Fruit fly (Drosophila melanogaster) ovary, adult (tissue): ENCODE data around the gene Cat.

Experiments used
- CG17801 ChIP-seq: fragments of 200-800 bp; optimal IDR thresholded peaks from 2 replicates; lab custom pipeline; 2019; ENCODE audit warnings: missing biosample characterization, mild to moderate bottlenecking, missing genetic modification characterization, moderate library complexity; ENCODE audit not compliant: partially characterized antibody

The Cat gene

DNA sequence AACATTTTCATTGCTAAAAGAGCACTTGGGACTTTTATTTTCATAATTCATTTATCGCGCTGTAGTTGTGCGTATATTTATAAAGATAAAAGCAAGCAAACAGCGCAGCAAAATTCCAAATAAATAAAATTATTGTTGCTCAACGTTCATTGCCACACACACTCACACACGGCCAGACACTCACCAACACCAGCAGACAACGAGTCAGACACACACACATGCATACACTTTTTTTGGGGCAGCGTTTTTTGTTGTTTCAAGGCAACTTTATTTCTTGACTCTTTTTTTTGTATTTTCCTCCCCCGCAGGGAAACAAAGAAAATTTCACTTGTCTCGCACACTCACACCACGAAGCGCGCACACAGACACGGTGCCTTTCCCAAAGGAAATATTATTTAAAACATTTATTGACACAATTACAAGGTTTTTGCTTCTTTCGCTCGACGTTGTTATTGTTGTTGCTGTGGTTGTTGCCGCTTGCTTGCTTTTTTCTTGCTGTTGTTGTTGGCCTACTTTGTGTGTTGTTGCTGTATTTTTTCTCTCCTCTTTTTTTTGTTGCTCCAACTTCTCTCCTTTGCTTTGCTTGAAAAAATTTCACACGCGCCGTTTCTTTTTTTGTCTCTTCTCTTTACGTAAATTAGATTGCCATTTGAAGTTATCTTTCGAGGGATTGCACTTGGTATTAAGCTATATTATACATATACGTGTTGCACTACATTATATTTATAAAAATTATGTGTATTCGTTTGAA is 2.3 kb upstream of the Cat start:
- no peak for TF ChIP-seq CG17801 (GFP tag; lab: Kevin White, UChicago)

- peak; percentile 14 for TF ChIP-seq CG17801 (GFP tag; lab: Kevin White, UChicago)
These were observed 1.6 kb upstream of the Cat start, which contains the start of the genes CG14073 and HipHop for dm6 chr3L:18820638-18821382. CG14073 (minus strand) TSS chr3L:18820675. HipHop (plus strand) TSS chr3L:18821171.

dm6 chr3L:18822049-18822448 is 355 bp upstream of the Cat start:
- TF ChIP-seq CG17801 (GFP tag; lab: Kevin White, UChicago): no peak

DNA sequence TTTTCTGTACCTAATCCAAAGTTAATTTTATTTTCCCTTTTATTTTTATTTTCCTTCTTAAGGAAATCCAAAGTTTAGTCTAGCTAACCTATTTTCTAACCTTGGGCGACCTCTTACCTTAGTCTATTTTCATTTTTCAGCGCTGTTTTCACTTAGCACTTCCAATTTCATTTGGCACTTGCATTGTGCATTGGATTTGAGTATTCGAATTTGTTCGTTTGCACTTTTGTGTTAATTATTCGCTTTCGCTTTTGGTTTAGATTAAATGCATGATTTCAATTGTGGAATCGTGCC is 764 bp downstream of the Cat start:
- TF ChIP-seq CG17801 (GFP tag; lab: Kevin White, UChicago): no peak

dm6 chr3L:18823870-18824561 is 1.6 kb downstream of the Cat start:
- TF ChIP-seq CG17801 (GFP tag; lab: Kevin White, UChicago): no peak

dm6 chr3L:18824851-18825250 is 2.4 kb downstream of the Cat start:
- TF ChIP-seq CG17801 (GFP tag; lab: Kevin White, UChicago): no peak

dm6 chr3L:18825993-18826392 is 3.6 kb downstream of the Cat start:
- no peak for TF ChIP-seq CG17801 (GFP tag; lab: Kevin White, UChicago)

DNA sequence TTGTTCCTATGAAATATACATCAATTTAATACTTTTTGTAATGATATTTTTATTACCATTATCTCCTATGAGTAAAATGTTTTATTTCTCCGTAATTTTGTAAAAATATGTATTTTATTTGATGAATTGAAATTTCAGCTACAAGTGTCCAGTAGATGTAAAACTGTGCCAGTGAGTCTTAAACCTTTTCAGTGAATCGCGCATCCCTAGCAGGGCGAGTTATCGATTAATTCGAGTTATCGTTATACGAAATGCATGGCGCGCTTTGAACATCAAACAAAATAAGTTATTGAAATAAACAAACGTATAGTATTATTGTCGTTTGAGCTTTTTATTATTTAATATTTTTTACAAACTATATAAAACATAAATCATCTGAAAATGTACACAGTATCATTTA is 5.9 kb downstream of the Cat start:
- no peak for TF ChIP-seq CG17801 (GFP tag; lab: Kevin White, UChicago)

- TF ChIP-seq CG17801 (GFP tag; lab: Kevin White, UChicago): no peak
These were observed 9.8 kb downstream of the Cat start for dm6 chr3L:18832195-18832594.

DNA sequence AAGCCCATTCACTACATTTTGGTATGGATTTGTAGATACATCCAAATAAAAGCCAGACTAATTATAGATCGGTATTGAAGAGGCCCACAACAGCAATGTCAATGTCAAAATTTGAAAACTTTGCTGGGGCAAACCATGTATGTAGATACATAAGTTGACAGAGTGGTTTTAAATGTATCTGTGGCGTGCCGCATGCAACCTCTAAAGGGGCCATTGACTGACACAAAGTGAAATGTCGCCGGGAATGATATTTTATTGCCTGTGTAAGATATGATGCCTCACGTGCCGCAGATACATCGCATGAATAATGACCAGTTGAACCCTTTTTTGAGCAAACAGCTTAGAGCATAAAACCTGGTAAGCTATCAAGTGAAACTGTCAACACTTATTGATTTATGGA is 10.3 kb downstream of the Cat start:
- no peak for TF ChIP-seq CG17801 (GFP tag; lab: Kevin White, UChicago)

DNA sequence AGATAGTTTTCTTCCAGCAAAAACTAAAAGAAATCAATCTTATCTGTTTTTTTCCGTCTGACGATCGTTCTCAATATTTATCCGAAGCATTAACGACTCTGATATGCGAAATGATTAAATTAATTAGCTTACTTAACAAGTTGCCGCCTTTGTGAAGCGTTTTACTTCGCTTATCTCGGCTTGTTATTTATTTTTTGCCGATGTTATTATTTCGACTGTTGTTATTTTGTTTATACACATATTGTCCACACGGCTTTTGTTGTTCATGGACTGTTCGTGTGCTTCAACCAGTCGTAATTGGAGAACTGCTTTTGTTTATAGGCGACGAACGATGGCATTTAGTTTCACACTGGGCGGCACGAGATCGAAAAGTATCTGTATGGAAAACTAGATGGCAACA is 10.8 kb downstream of the Cat start:
- peak; percentile 9 for TF ChIP-seq CG17801 (GFP tag; lab: Kevin White, UChicago)

DNA sequence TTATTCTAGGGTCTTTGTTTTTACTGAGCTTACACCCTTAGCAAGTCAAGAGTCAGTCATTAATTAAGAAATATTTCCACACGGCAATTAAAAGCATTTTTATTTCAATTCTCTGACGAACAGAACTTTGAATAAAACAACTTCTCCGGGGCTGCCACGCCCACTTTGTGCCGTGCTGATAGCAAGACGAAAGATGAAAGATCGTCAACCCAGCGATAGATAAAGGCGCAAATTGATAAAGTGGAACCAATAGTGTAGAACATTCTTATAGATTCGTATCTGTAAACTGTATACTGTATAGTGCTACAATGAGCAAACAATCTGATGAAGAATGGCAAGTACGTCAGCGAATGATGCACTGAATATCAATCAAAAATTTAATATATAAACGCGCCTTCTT is 12.5 kb downstream of the Cat start:
- TF ChIP-seq CG17801 (GFP tag; lab: Kevin White, UChicago): no peak

DNA sequence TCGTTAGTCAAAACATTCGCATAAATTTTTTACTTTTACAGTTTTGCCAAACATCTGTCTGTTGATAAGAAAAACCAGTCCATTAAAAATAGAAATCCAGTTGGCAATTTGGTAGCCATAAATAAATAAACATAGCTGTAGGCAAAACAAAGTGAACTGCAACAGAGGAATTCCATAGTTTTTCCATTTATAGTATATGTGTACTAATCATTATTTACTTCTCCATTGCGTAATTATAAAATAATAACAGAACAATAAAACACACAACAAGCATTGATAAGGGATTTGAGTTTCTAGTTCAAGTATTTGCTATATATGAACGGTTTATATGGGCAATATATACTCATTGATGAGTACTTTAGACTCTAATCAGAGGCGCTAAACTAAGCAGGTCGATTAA is 14.3 kb downstream of the Cat start:
- TF ChIP-seq CG17801 (GFP tag; lab: Kevin White, UChicago): no peak

DNA sequence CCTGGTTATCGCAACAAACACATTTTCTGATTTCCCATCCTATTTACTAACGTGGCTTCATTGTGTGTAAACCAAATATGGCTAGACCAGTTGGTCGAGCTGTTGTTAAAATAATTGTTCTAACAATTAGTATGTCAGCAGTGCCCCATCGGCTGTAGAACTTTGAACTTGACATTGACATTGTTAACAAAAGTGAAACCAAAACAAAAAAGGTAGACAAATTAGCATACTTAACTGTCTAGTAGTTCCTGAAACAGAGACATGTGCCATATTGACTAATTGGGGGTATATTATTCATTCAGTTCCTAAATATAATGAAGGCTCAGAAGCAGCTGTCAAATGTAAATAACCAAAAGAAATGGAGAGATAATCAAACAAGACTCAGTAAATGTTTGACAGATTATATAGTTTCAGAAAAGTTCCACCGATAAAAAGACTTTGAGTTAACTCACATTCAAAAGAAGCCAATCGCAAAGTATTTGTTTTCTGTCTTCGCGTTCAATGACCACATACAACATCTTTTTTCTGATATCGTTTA is 15.4 kb downstream of the Cat start:
- TF ChIP-seq CG17801 (GFP tag; lab: Kevin White, UChicago): no peak

dm6 chr3L:18839996-18840369 is 17.6 kb downstream of the Cat start:
- no peak for TF ChIP-seq CG17801 (GFP tag; lab: Kevin White, UChicago)
